Fruit fly (Drosophila melanogaster): ENCODE data around the gene CG43349.
A peak's percentile ranks its signal among the peaks of the same experiment; 100 is the strongest.

The CG43349 gene

dm6 chr2L:1213587-1213986 is 13.6 kb downstream of the CG43349 start (continued):
- peak; percentile 15 for TF ChIP-seq Nf-YC (tag; optimal IDR thresholded peaks at IDR 0.05)
- peak in 1 of 2 experiments; percentile 12 for TF ChIP-seq Hr51 (GFP tag; optimal IDR thresholded peaks at IDR 0.05)
- 0 out of 3 replicates have a peak, but pooled peaks have one; percentile 45 for TF ChIP-seq ci (GFP tag; IDR thresholded peaks at IDR 0.05)
- TF ChIP-seq hkb (optimal IDR thresholded peaks at IDR 0.05): no peak
- peak; percentile 15; the same call in 1 of the 2 replicates for TF ChIP-seq hkb (GFP tag; IDR thresholded peaks at IDR 0.05)
- no peak for TF ChIP-seq kay (GFP tag; optimal IDR thresholded peaks at IDR 0.05)
- TF ChIP-seq Sox102F (GFP tag; optimal IDR thresholded peaks at IDR 0.05): peak; percentile 52
- peak; percentile 84 for TF ChIP-seq Ets65A (GFP tag)
- TF ChIP-seq CG15601 (tag; optimal IDR thresholded peaks at IDR 0.05): no peak
- TF ChIP-seq ken (GFP tag; IDR thresholded peaks at IDR 0.05): peak; percentile 30; the same call in 1 of the 3 replicates
- peak; percentile 43 for TF ChIP-seq CG2678 (tag; optimal IDR thresholded peaks at IDR 0.05)
- peak; percentile 13 for TF ChIP-seq tio (GFP tag; optimal IDR thresholded peaks at IDR 0.05)
- peak; percentile 26 for TF ChIP-seq CG10979 (tag; optimal IDR thresholded peaks at IDR 0.05)
- TF ChIP-seq ind (GFP tag; optimal IDR thresholded peaks at IDR 0.05): peak; percentile 33
- TF ChIP-seq Pdp1 (GFP tag; optimal IDR thresholded peaks at IDR 0.05): peak in 1 of 2 experiments; percentile 11
- peak; percentile 24 for TF ChIP-seq CG13424 (tag; optimal IDR thresholded peaks at IDR 0.05)
- TF ChIP-seq Fer1 (GFP tag; optimal IDR thresholded peaks at IDR 0.05): peak; percentile 41
- peak; percentile 35; the same call in 1 of the 3 replicates for TF ChIP-seq row (GFP tag; IDR thresholded peaks at IDR 0.05)
- TF ChIP-seq mld (GFP tag; IDR thresholded peaks at IDR 0.05; ENCODE audit: partially characterized antibody): no peak
- peak; percentile 5 for TF ChIP-seq Asciz (GFP tag; optimal IDR thresholded peaks at IDR 0.05)
- TF ChIP-seq chm (GFP tag; IDR thresholded peaks at IDR 0.05): no peak
- no peak for TF ChIP-seq E2f1 (GFP tag; IDR thresholded peaks at IDR 0.05)
- no peak for TF ChIP-seq Kr (GFP tag; optimal IDR thresholded peaks at IDR 0.05)
- peak; percentile 55 for TF ChIP-seq CG11504 (tag; optimal IDR thresholded peaks at IDR 0.05)

dm6 chr2L:1214465-1214864 is 14.5 kb downstream of the CG43349 start:
- TF ChIP-seq Meics (GFP tag; optimal IDR thresholded peaks at IDR 0.05) (peak; percentile 48), ap (GFP tag; IDR thresholded peaks at IDR 0.05) (0 out of 2 replicates have a peak, but pooled peaks have one; percentile 37), HmgD (GFP tag; optimal IDR thresholded peaks at IDR 0.05) (no peak), dmrt11E (tag; optimal IDR thresholded peaks at IDR 0.05) (peak; percentile 34), lilli (GFP tag; optimal IDR thresholded peaks at IDR 0.05) (peak; percentile 28), CoRest (tag; optimal IDR thresholded peaks at IDR 0.05) (peak; percentile 32), gsb (GFP tag; IDR thresholded peaks at IDR 0.05) (no peak), mirr (GFP tag; optimal IDR thresholded peaks at IDR 0.05) (no peak), bigmax (GFP tag; optimal IDR thresholded peaks at IDR 0.05) (no peak), Ada2b (GFP tag; IDR thresholded peaks at IDR 0.05) (peak; percentile 61), CG18599 (GFP tag; optimal IDR thresholded peaks at IDR 0.05) (peak; percentile 72), CG12659 (GFP tag; optimal IDR thresholded peaks at IDR 0.05) (peak; percentile 11), CG2120 (GFP tag; optimal IDR thresholded peaks at IDR 0.05) (peak; percentile 39), grau (tag; optimal IDR thresholded peaks at IDR 0.05) (peak; percentile 41), CG10321 (GFP tag; IDR thresholded peaks at IDR 0.05) (no peak), HLH3B (GFP tag; IDR thresholded peaks at IDR 0.05) (peak; percentile 72), lab (GFP tag; optimal IDR thresholded peaks at IDR 0.05) (peak; percentile 73), CG12219 (GFP tag; optimal IDR thresholded peaks at IDR 0.05) (peak; percentile 16), p53 (GFP tag; optimal IDR thresholded peaks at IDR 0.05) (no peak), stc (GFP tag; IDR thresholded peaks at IDR 0.05) (peak; percentile 18; the same call in 1 of the 2 replicates), Fer3 (tag; optimal IDR thresholded peaks at IDR 0.05) (peak; percentile 36), CG14667 (GFP tag; IDR thresholded peaks at IDR 0.05) (peak; percentile 39), CG15514 (GFP tag; optimal IDR thresholded peaks at IDR 0.05) (peak; percentile 17), CG10267 (tag; optimal IDR thresholded peaks at IDR 0.05) (peak; percentile 16), zfh1 (GFP tag; IDR thresholded peaks at IDR 0.05) (peak; percentile 57; the same call in 2 of the 3 replicates), CG11504 (tag; optimal IDR thresholded peaks at IDR 0.05) (peak; percentile 62), ase (GFP tag; IDR thresholded peaks at IDR 0.05) (peak; percentile 69), CG15269 (tag; optimal IDR thresholded peaks at IDR 0.05) (peak; percentile 50)

Data from whole organism, embryonic.